Worm (Caenorhabditis elegans) whole organism, mixed stage, embryonic: ENCODE results near the gene srh-212.

ENCODE experiments used
- M03D4.4 ChIP-seq: sonication (generic microtip); optimal IDR thresholded peaks from 2 replicates; lab custom pipeline; 2017; ENCODE audit warnings: mild to moderate bottlenecking, missing genetic modification characterization, missing compliant biosample characterization
- bed-3 ChIP-seq: fragments of 200-800 bp; sonication (Bioruptor generic); optimal IDR thresholded peaks from 3 replicates; lab custom pipeline; 2018; ENCODE audit warnings: mild to moderate bottlenecking, missing genetic modification characterization, moderate library complexity, missing compliant biosample characterization
- ceh-39 ChIP-seq: fragments of 150-350 bp; optimal IDR thresholded peaks from 2 replicates; lab custom pipeline; 2014; ENCODE audit warnings: missing biosample characterization, missing genetic modification characterization
- ceh-83 ChIP-seq: fragments of 200-800 bp; sonication (Bioruptor generic); optimal IDR thresholded peaks from 2 replicates; lab custom pipeline; 2018; ENCODE audit warnings: mild to moderate bottlenecking, missing genetic modification characterization, missing compliant biosample characterization
- cnd-1 ChIP-seq: fragments of 200-800 bp; sonication (Bioruptor generic); optimal IDR thresholded peaks from 2 replicates; lab custom pipeline; 2018; ENCODE audit warnings: mild to moderate bottlenecking, missing genetic modification characterization, missing compliant biosample characterization
- drap-1 ChIP-seq: fragments of 200-800 bp; sonication (Bioruptor generic); optimal IDR thresholded peaks from 3 replicates; lab custom pipeline; 2018; ENCODE audit warnings: mild to moderate bottlenecking, missing genetic modification characterization, missing compliant biosample characterization
- elt-1 ChIP-seq: sonication (generic microtip); optimal IDR thresholded peaks from 2 replicates; lab custom pipeline; 2017; ENCODE audit warnings: missing genetic modification characterization, mild to moderate bottlenecking, missing compliant biosample characterization, antibody characterized with exemption, moderate library complexity, borderline replicate concordance; ENCODE audit not compliant: insufficient read depth
- elt-3 ChIP-seq: fragments of 150-350 bp; optimal IDR thresholded peaks from 2 replicates; lab custom pipeline; 2014; ENCODE audit warnings: missing biosample characterization, missing genetic modification characterization
- flh-1 ChIP-seq: fragments of 200-800 bp; sonication (Bioruptor generic); optimal IDR thresholded peaks from 2 replicates; lab custom pipeline; 2018; ENCODE audit warnings: mild to moderate bottlenecking, missing genetic modification characterization, moderate library complexity, missing compliant biosample characterization
- ham-2 ChIP-seq: fragments of 200-800 bp; sonication (Bioruptor generic); optimal IDR thresholded peaks from 2 replicates; lab custom pipeline; 2018; ENCODE audit warnings: mild to moderate bottlenecking, missing genetic modification characterization, missing compliant biosample characterization
- hlh-1 ChIP-seq: fragments of 150-350 bp; optimal IDR thresholded peaks from 2 replicates; lab custom pipeline; 2014; ENCODE audit warnings: missing biosample characterization, missing genetic modification reagents, missing genetic modification characterization
- lin-13 ChIP-seq: fragments of 150-350 bp; optimal IDR thresholded peaks from 2 replicates; lab custom pipeline; 2014; ENCODE audit warnings: missing biosample characterization, missing genetic modification characterization
- lsy-2 ChIP-seq: fragments of 150-350 bp; optimal IDR thresholded peaks from 2 replicates; lab custom pipeline; 2014; ENCODE audit warnings: missing biosample characterization, missing genetic modification characterization
- mab-5 ChIP-seq: fragments of 150-350 bp; optimal IDR thresholded peaks from 2 replicates; lab custom pipeline; 2014; ENCODE audit warnings: missing biosample characterization, missing genetic modification characterization
- mep-1 ChIP-seq: fragments of 150-350 bp; optimal IDR thresholded peaks from 2 replicates; lab custom pipeline; 2017; ENCODE audit warnings: missing biosample characterization, missing genetic modification reagents, missing genetic modification characterization, inconsistent platforms
- nhr-12 ChIP-seq: fragments of 150-350 bp; optimal IDR thresholded peaks from 2 replicates; lab custom pipeline; 2014; ENCODE audit warnings: missing biosample characterization, missing genetic modification characterization
- nhr-2 ChIP-seq: fragments of 150-350 bp; optimal IDR thresholded peaks from 2 replicates; lab custom pipeline; 2014; ENCODE audit warnings: missing biosample characterization, missing genetic modification characterization
- nhr-237 ChIP-seq: fragments of 150-350 bp; optimal IDR thresholded peaks from 2 replicates; lab custom pipeline; 2014; ENCODE audit warnings: missing biosample characterization, missing genetic modification characterization
- nhr-28 ChIP-seq: fragments of 150-350 bp; optimal IDR thresholded peaks from 2 replicates; lab custom pipeline; 2014; ENCODE audit warnings: missing biosample characterization, missing genetic modification characterization
- nhr-76 ChIP-seq: sonication (generic microtip); optimal IDR thresholded peaks from 2 replicates; lab custom pipeline; 2017; ENCODE audit warnings: missing biosample characterization, missing genetic modification characterization
- pha-4 ChIP-seq: fragments of 150-350 bp; optimal IDR thresholded peaks from 2 replicates; lab custom pipeline; 2018; ENCODE audit warnings: missing biosample characterization, missing genetic modification reagents, missing genetic modification characterization
- sem-2 ChIP-seq: fragments of 200-800 bp; sonication (Bioruptor generic); optimal IDR thresholded peaks from 2 replicates; lab custom pipeline; 2018; ENCODE audit warnings: mild to moderate bottlenecking, missing genetic modification characterization, missing compliant biosample characterization
- snpc-4 ChIP-seq: fragments of 150-350 bp; optimal IDR thresholded peaks from 2 replicates; lab custom pipeline; 2014; ENCODE audit warnings: missing biosample characterization, missing genetic modification characterization
- sptf-1 ChIP-seq: sonication (generic microtip); optimal IDR thresholded peaks from 2 replicates; lab custom pipeline; 2017; ENCODE audit warnings: mild to moderate bottlenecking, missing genetic modification characterization, moderate library complexity, missing compliant biosample characterization
- tbx-8 ChIP-seq: fragments of 200-800 bp; sonication (Bioruptor generic); optimal IDR thresholded peaks from 2 replicates; lab custom pipeline; 2018; ENCODE audit warnings: mild to moderate bottlenecking, missing genetic modification characterization, moderate library complexity, missing compliant biosample characterization
- unc-120 ChIP-seq: sonication (generic microtip); optimal IDR thresholded peaks from 2 replicates; lab custom pipeline; 2017; ENCODE audit warnings: missing genetic modification characterization, missing compliant biosample characterization; ENCODE audit not compliant: poor library complexity, severe bottlenecking
- unc-39 ChIP-seq: fragments of 150-350 bp; optimal IDR thresholded peaks from 2 replicates; lab custom pipeline; 2014; ENCODE audit warnings: missing biosample characterization, missing genetic modification characterization
- unc-62 ChIP-seq: fragments of 150-350 bp; optimal IDR thresholded peaks from 2 replicates; lab custom pipeline; 2014; ENCODE audit warnings: missing biosample characterization, missing genetic modification reagents, missing genetic modification characterization
- zip-8 ChIP-seq: fragments of 150-350 bp; optimal IDR thresholded peaks from 2 replicates; lab custom pipeline; 2014; ENCODE audit warnings: missing biosample characterization, missing genetic modification characterization
- ztf-11 ChIP-seq: fragments of 150-350 bp; optimal IDR thresholded peaks from 2 replicates; lab custom pipeline; 2014; ENCODE audit warnings: missing biosample characterization, missing genetic modification characterization

The srh-212 gene

ce11 chrV:3613042-3613441 lies 16.1 kb upstream of the srh-212 start:
- TF ChIP-seq unc-120, result no peak
- TF ChIP-seq ceh-83 (GFP tag; lab: Kevin White, UChicago), result no peak

- no peak for TF ChIP-seq flh-1
- TF ChIP-seq, all 35 proteins: peak for 0
Measured at ce11 chrV:3611654-3612053, 14.7 kb upstream of the srh-212 start, which contains the start of gene T22F3.10. Gene T22F3.10 (minus strand): TSS chrV:3611754.

DNA sequence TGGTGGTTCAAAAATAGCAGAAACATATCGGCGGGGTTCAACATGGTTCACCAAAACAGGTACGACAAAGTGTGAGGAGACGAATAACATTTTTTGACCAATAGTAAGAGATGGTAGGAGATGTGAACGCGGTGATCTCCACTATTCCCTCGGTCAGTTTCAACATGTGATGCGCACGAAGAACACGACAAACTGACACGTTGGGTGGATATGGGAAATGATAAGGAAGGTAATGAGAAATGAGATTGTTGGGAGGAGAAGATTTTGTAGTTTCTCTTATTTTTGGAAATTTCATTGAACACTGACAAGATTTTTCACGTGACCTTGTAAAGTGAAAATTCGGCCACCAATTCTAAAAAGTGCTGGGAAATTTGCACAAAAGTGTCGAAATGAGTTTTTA lies 13.8 kb upstream of the srh-212 start:
- TF ChIP-seq lin-13 (tag; lab: Kevin White, UChicago) (no peak), ztf-11 (tag; lab: Kevin White, UChicago) (no peak), unc-39 (tag; lab: Kevin White, UChicago) (no peak), ceh-83 (GFP tag; lab: Kevin White, UChicago) (no peak), unc-62 (GFP tag; lab: Kevin White, UChicago) (no peak), zip-8 (tag; lab: Kevin White, UChicago) (no peak), mab-5 (tag; lab: Kevin White, UChicago) (no peak), hlh-1 (no peak), nhr-2 (tag; lab: Kevin White, UChicago) (no peak)

DNA sequence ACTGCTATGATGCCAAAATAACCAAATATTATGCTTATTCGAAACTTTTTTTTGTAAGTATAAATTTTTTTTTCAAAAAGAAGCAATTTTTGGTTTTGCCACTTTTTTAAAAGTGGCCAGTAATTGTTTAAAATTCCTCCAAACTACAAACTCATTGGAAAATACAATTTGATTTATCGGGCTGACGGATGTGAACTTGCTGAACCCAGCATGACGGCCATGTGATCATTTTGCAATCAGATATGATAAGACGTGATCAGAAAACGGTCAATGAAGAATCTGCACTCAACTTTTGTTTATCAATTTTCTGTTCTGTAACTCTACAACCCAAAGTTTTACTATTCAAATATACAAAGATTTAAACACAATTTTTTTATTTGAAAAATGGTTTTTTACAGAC lies 9.4 kb upstream of the srh-212 start:
- TF ChIP-seq snpc-4 (tag; lab: Kevin White, UChicago) (no peak), M03D4.4 (tag; lab: Kevin White, UChicago) (no peak), ztf-11 (tag; lab: Kevin White, UChicago) (no peak), elt-3 (no peak), lin-13 (tag; lab: Kevin White, UChicago) (no peak), cnd-1 (no peak), ceh-39 (no peak), bed-3 (GFP tag; lab: Kevin White, UChicago) (no peak), nhr-2 (tag; lab: Kevin White, UChicago) (no peak), nhr-237 (no peak), nhr-28 (tag; lab: Kevin White, UChicago) (no peak), sem-2 (GFP tag; lab: Kevin White, UChicago) (no peak), nhr-12 (tag; lab: Kevin White, UChicago) (no peak)

DNA sequence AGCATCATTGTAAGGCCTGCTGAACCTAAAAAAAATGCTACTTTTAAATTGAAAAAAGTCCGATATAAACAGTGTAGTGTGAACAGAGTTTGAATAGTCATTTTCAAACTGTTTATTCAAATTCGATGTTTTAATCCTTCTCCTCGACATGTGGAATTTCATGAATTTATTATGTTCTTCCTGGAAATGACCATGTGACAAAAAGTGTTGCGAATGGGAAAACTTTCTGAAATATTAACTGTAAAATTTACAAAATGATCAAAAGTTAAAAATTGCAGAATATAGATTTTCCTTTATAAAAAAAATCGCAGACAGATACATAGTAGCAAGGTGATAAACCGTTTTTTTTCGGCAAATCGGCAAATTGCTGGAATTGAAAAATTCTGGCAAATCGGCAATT lies 8.4 kb upstream of the srh-212 start, which contains the start of gene T22F3.8:
TSS of gene T22F3.8 (minus strand) at position 101 of the 400 bp plus-strand sequence.
- TF ChIP-seq unc-120, result no peak
- TF ChIP-seq snpc-4 (tag; lab: Kevin White, UChicago), result no peak
- TF ChIP-seq mab-5 (tag; lab: Kevin White, UChicago), result no peak
- no peak for TF ChIP-seq nhr-2 (tag; lab: Kevin White, UChicago)
- TF ChIP-seq nhr-76 (tag; lab: Kevin White, UChicago), result no peak

DNA sequence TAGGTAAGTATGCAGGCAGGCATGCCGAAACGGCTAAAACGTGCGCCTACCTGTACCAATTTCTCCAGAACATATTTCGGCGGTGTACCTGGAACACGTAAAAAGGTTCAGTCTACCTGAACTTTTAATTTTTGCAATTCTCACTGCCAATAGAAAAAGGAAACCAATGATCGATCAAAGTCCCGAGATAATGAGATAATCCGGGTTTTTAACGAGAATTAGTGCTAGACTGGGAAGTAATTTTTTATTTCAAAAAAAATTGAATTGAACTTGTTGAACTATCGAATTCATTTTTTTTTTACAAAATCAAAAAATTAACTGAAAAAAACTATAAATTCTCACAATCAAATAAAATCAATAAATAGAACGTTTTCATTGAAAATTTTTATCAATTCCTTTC lies 3.6 kb upstream of the srh-212 start, which contains the start of gene T22F3.7:
TSS of gene T22F3.7 (minus strand) at position 101 of the 400 bp plus-strand sequence.
- no peak for TF ChIP-seq drap-1 (GFP tag; lab: Kevin White, UChicago)
- no peak for TF ChIP-seq nhr-12 (tag; lab: Kevin White, UChicago)
- TF ChIP-seq tbx-8 (GFP tag; lab: Kevin White, UChicago), result no peak
- no peak for TF ChIP-seq unc-120
- TF ChIP-seq lsy-2 (tag; lab: Kevin White, UChicago), result no peak
- TF ChIP-seq M03D4.4 (tag; lab: Kevin White, UChicago), result no peak

ce11 chrV:3594936-3595335 lies 2.0 kb downstream of the srh-212 start, which contains the start of gene srh-213:
Gene srh-213 (minus strand): TSS chrV:3595036.
- TF ChIP-seq snpc-4 (tag; lab: Kevin White, UChicago) (no peak), unc-120 (no peak), drap-1 (GFP tag; lab: Kevin White, UChicago) (no peak)

- TF ChIP-seq nhr-237, result no peak
- no peak for TF ChIP-seq elt-1
- no peak for TF ChIP-seq sptf-1
- TF ChIP-seq elt-3, result no peak
- no peak for TF ChIP-seq M03D4.4 (tag; lab: Kevin White, UChicago)
- no peak for TF ChIP-seq mep-1
- TF ChIP-seq zip-8 (tag; lab: Kevin White, UChicago), result no peak
- TF ChIP-seq ham-2 (GFP tag; lab: Kevin White, UChicago), result no peak
- TF ChIP-seq hlh-1, result no peak
- no peak for TF ChIP-seq sem-2 (GFP tag; lab: Kevin White, UChicago)
- TF ChIP-seq nhr-28 (tag; lab: Kevin White, UChicago), result no peak
- no peak for TF ChIP-seq tbx-8 (GFP tag; lab: Kevin White, UChicago)
- TF ChIP-seq pha-4 (tag; lab: Kevin White, UChicago), result no peak
- TF ChIP-seq nhr-2 (tag; lab: Kevin White, UChicago), result no peak
Measured at ce11 chrV:3592099-3592498, 4.9 kb downstream of the srh-212 start, which contains the start of gene T22F3.12. Gene T22F3.12 (minus strand): TSS chrV:3592199.
